Fruit fly (Drosophila melanogaster): ENCODE measurements around the gene CG10984.

CG10984 gene

DNA sequence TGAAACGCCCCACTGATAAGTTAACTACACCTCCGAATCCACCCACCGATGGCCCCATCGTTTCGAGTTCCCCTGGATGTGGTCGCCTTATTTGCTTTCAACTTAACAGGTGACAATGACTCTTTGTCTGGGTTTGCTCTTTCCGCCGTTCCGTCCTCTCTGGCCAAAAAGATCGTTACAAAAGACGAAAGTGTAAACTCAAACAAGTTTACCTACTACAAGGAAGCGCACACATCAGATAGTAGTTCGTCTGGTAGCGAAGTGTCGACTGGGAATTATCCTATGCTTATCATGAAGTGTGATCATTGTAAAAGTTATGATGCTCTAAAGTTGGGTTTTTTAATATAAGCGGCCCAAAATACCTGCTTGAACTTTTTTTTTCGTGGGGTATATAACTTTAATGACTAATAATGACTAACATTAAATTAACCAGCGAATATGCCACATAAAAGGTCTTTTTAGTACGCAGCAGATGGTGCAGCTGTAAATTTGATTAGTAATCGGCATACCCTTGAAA is 48.9 kb downstream of the CG10984 start (continued):
- TF ChIP-seq CG6163 (GFP tag; IDR thresholded peaks at IDR 0.05) (peak; percentile 47; the same call in 1 of the 3 replicates), CG9139 (GFP tag; optimal IDR thresholded peaks at IDR 0.05) (peak; percentile 40), spab (GFP tag; optimal IDR thresholded peaks at IDR 0.05) (no peak), Sox102F (GFP tag; optimal IDR thresholded peaks at IDR 0.05) (no peak), CG10669 (GFP tag; optimal IDR thresholded peaks at IDR 0.05) (peak; percentile 37), CG10631 (GFP tag; optimal IDR thresholded peaks at IDR 0.05) (peak; percentile 42), fkh (GFP tag; optimal IDR thresholded peaks at IDR 0.05) (peak; percentile 79), CG15336 (GFP tag; IDR thresholded peaks at IDR 0.05) (peak; percentile 55; the same call in 1 of the 2 replicates), fd85E (GFP tag; optimal IDR thresholded peaks at IDR 0.05) (no peak), net (GFP tag; optimal IDR thresholded peaks at IDR 0.05) (peak; percentile 32), dsx (GFP tag; optimal IDR thresholded peaks at IDR 0.05; ENCODE audit: poor library complexity, severe bottlenecking) (peak; percentile 11), Gug (GFP tag; IDR thresholded peaks at IDR 0.05) (no peak)

DNA sequence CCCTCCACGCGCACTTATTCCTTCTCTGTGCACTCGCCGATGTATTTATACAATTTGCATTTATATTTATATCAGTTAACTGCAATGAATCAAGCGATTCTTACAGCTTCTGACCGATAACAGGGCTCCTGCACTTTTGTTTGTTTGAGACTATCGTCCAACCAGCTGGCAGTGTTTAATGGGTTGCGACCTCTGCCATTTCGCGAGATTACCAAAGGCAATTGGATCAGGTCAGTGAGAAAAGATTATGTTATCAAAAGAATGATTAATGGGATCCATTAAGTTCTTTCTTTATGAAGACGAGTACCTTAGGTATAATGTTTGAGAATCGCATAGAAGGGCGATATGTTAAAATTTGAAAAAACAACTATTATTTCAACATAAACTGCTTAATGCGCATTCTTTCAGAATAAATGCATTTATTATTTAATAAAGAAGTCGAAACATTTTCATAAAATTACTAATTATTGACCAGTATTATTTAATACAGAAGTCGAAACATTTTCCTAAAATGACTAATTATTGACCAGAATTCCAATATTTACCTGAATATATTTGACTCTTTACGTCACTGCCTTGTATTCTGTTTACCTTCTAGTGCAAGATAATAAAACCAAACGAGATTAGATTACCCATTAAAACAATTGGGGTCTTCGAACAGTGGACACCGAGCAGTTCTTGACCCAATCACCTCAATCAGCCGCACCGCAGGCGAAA is 49.7 kb downstream of the CG10984 start:
- TF ChIP-seq svp (GFP tag) (peak; percentile 99), CG6276 (GFP tag; optimal IDR thresholded peaks at IDR 0.05) (no peak)

DNA sequence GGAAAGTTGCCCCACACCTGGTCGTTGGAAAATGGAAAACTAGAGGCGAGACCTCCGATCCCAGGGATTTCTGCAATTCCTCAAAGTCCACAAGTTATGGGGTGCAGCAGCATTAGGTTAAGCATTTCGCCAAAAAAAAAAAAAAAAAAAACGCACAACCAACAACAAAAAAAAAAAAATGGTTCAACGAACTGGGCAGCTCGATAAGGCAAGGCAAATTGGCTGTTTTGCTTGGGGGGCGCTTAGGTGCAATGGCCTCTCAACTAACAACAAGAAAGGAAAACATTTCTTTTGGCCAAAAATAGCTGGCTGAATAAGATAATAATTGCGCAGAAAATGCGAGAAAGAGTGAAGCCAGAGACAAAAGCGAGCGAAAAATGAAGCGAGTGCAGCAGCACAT is 50.2 kb downstream of the CG10984 start:
- TF ChIP-seq Hr4 (GFP tag; optimal IDR thresholded peaks at IDR 0.05): no peak
- TF ChIP-seq CG8319 (GFP tag; optimal IDR thresholded peaks at IDR 0.05): no peak
- TF ChIP-seq net (GFP tag; optimal IDR thresholded peaks at IDR 0.05): no peak
- no peak for TF ChIP-seq CG11902 (GFP tag; optimal IDR thresholded peaks at IDR 0.05)
- TF ChIP-seq CG34406 (GFP tag; optimal IDR thresholded peaks at IDR 0.05): no peak
- TF ChIP-seq Eip75B (GFP tag; optimal IDR thresholded peaks at IDR 0.05): no peak
- TF ChIP-seq CG6854 (GFP tag; optimal IDR thresholded peaks at IDR 0.05): no peak
- no peak for TF ChIP-seq Hr39 (GFP tag; optimal IDR thresholded peaks at IDR 0.05)
- TF ChIP-seq CG7368 (GFP tag; optimal IDR thresholded peaks at IDR 0.05): no peak
- TF ChIP-seq OdsH (GFP tag; optimal IDR thresholded peaks at IDR 0.05): no peak
- no peak for TF ChIP-seq CG3032 (tag; optimal IDR thresholded peaks at IDR 0.05)
- TF ChIP-seq CG6276 (GFP tag; optimal IDR thresholded peaks at IDR 0.05): no peak
- no peak for TF ChIP-seq Ets96B (tag; optimal IDR thresholded peaks at IDR 0.05)
- peak; percentile 30; the same call in 1 of the 2 replicates for TF ChIP-seq CG15336 (GFP tag; IDR thresholded peaks at IDR 0.05)
- no peak for TF ChIP-seq lz (GFP tag; optimal IDR thresholded peaks at IDR 0.05)
- no peak for TF ChIP-seq CG6808 (GFP tag; optimal IDR thresholded peaks at IDR 0.05)
- no peak for TF ChIP-seq Hr38 (GFP tag; optimal IDR thresholded peaks at IDR 0.05)
- TF ChIP-seq ss (GFP tag; optimal IDR thresholded peaks at IDR 0.05): no peak
- no peak for TF ChIP-seq Sox102F (GFP tag; optimal IDR thresholded peaks at IDR 0.05)
- no peak for TF ChIP-seq CG31627 (GFP tag; optimal IDR thresholded peaks at IDR 0.05)
- TF ChIP-seq esn (GFP tag; optimal IDR thresholded peaks at IDR 0.05): no peak
- no peak for TF ChIP-seq Blimp-1 (GFP tag; optimal IDR thresholded peaks at IDR 0.05)
- TF ChIP-seq Smox (GFP tag; optimal IDR thresholded peaks at IDR 0.05): no peak
- no peak for TF ChIP-seq Lpt (GFP tag; optimal IDR thresholded peaks at IDR 0.05)
- TF ChIP-seq pdm3 (GFP tag; optimal IDR thresholded peaks at IDR 0.05): no peak
- no peak for TF ChIP-seq cyc (GFP tag; optimal IDR thresholded peaks at IDR 0.05)
- no peak for TF ChIP-seq CG11294 (GFP tag; IDR thresholded peaks at IDR 0.05)
- TF ChIP-seq svp (GFP tag): peak; percentile 7
- TF ChIP-seq fd85E (GFP tag; optimal IDR thresholded peaks at IDR 0.05): no peak
- no peak for TF ChIP-seq dsx (GFP tag; optimal IDR thresholded peaks at IDR 0.05; ENCODE audit: poor library complexity, severe bottlenecking)
- TF ChIP-seq Sox15 (GFP tag; optimal IDR thresholded peaks at IDR 0.05): no peak
- TF ChIP-seq eg (GFP tag; IDR thresholded peaks at IDR 0.05): peak; percentile 44; the same call in 1 of the 3 replicates
- no peak for TF ChIP-seq fkh (GFP tag; optimal IDR thresholded peaks at IDR 0.05)
- TF ChIP-seq salr (GFP tag; optimal IDR thresholded peaks at IDR 0.05): no peak
- no peak for TF ChIP-seq fd59A (GFP tag; optimal IDR thresholded peaks at IDR 0.05)
- TF ChIP-seq Met (GFP tag; optimal IDR thresholded peaks at IDR 0.05): no peak
- no peak for TF ChIP-seq CG3919 (GFP tag; optimal IDR thresholded peaks at IDR 0.05)
- TF ChIP-seq CG8632 (GFP tag; optimal IDR thresholded peaks at IDR 0.05): no peak
- TF ChIP-seq CG32006 (GFP tag; optimal IDR thresholded peaks at IDR 0.05): peak; percentile 19
- TF ChIP-seq CG9139 (GFP tag; optimal IDR thresholded peaks at IDR 0.05): no peak
